Worm (Caenorhabditis elegans): ENCODE results near the gene Y49F6B.9.

Gene Y49F6B.9

ce11 chrII:3520988-3521850, 22.0 kb upstream of the Y49F6B.9 start, which contains the start of gene W09G10.9 (continued):
- TF ChIP-seq die-1 (tag; optimal IDR thresholded peaks at IDR 0.05) (peak; percentile 31), zfh-2 (GFP tag; conservative IDR thresholded peaks at IDR 0.05) (peak; percentile 82), lin-54 (GFP tag; optimal IDR thresholded peaks at IDR 0.05) (peak; percentile 45), ztf-26 (tag; optimal IDR thresholded peaks at IDR 0.05) (peak; percentile 2), pha-4 (tag; optimal IDR thresholded peaks at IDR 0.05) (no peak), lin-40 (tag; optimal IDR thresholded peaks at IDR 0.05) (peak; percentile 61), snpc-1.3 (tag; optimal IDR thresholded peaks at IDR 0.05; ENCODE audit: insufficient read depth) (peak; percentile 52), Y79H2A.3 (GFP tag; conservative IDR thresholded peaks at IDR 0.05) (0 out of 2 replicates have a peak, but pooled peaks have one; percentile 65)

ce11 chrII:3518961-3519544, 19.9 kb upstream of the Y49F6B.9 start, which contains the start of gene clec-126:
Gene clec-126 (plus strand): TSS chrII:3519494.
- TF ChIP-seq chd-7 (tag; optimal IDR thresholded peaks at IDR 0.05) (peak; percentile 59), rpc-1 (optimal IDR thresholded peaks at IDR 0.05) (peak; percentile 88), rpc-1 (tag; optimal IDR thresholded peaks at IDR 0.05) (peak; percentile 89), mxl-1 (tag; optimal IDR thresholded peaks at IDR 0.05) (peak; percentile 78), rcor-1 (GFP tag; IDR thresholded peaks at IDR 0.05) (peak; percentile 59; the same call in 1 of the 2 replicates), F33H1.4 (GFP tag; IDR thresholded peaks at IDR 0.05) (peak; percentile 42), nhr-80 (tag; optimal IDR thresholded peaks at IDR 0.05) (peak; percentile 69), fkh-3 (tag; optimal IDR thresholded peaks at IDR 0.05) (peak; percentile 42), lin-35 (GFP tag; optimal IDR thresholded peaks at IDR 0.05) (peak in 1 of 3 experiments; percentile 58), gei-17 (GFP tag; optimal IDR thresholded peaks at IDR 0.05) (peak; percentile 73), Y53G8AR.9 (GFP tag; conservative IDR thresholded peaks at IDR 0.05) (peak; percentile 59; the same call in 1 of the 2 replicates), nhr-179 (tag; optimal IDR thresholded peaks at IDR 0.05) (peak; percentile 53), Y67H2A.10 (GFP tag; conservative IDR thresholded peaks at IDR 0.05) (no peak), hlh-12 (tag; optimal IDR thresholded peaks at IDR 0.05) (peak; percentile 29), madf-6 (GFP tag; IDR thresholded peaks at IDR 0.05) (peak; percentile 71), zfh-2 (GFP tag; conservative IDR thresholded peaks at IDR 0.05) (peak; percentile 50; the same call in 1 of the 2 replicates), nhr-27 (tag; optimal IDR thresholded peaks at IDR 0.05) (no peak), ztf-25 (GFP tag; IDR thresholded peaks at IDR 0.05) (no peak), xnd-1 (tag; optimal IDR thresholded peaks at IDR 0.05) (peak; percentile 26), attf-3 (GFP tag; conservative IDR thresholded peaks at IDR 0.05) (peak; percentile 62; the same call in 1 of the 2 replicates), attf-6 (GFP tag; IDR thresholded peaks at IDR 0.05) (no peak), dpl-1 (GFP tag; optimal IDR thresholded peaks at IDR 0.05) (peak; percentile 31), dox-1 (GFP tag; IDR thresholded peaks at IDR 0.05) (peak; percentile 89), sea-2 (GFP tag; IDR thresholded peaks at IDR 0.05) (no peak), F49E8.2 (tag; optimal IDR thresholded peaks at IDR 0.05; ENCODE audit: insufficient read depth) (no peak), bed-2 (GFP tag; IDR thresholded peaks at IDR 0.05) (no peak), nhr-120 (GFP tag; IDR thresholded peaks at IDR 0.05) (no peak), B0035.1 (tag; optimal IDR thresholded peaks at IDR 0.05) (peak; percentile 84), mel-28 (tag; optimal IDR thresholded peaks at IDR 0.05; ENCODE audit: borderline replicate concordance) (no peak), ztf-6 (GFP tag; IDR thresholded peaks at IDR 0.05) (peak; percentile 80), ceh-91 (GFP tag; IDR thresholded peaks at IDR 0.05) (0 out of 2 replicates have a peak, but pooled peaks have one; percentile 29), K12H6.12 (tag; optimal IDR thresholded peaks at IDR 0.05) (peak; percentile 62), nfyb-1 (GFP tag; IDR thresholded peaks at IDR 0.05) (peak; percentile 89), hlh-26 (GFP tag; conservative IDR thresholded peaks at IDR 0.05) (no peak), cebp-1 (GFP tag; IDR thresholded peaks at IDR 0.05) (no peak), cebp-1 (tag; optimal IDR thresholded peaks at IDR 0.05) (peak; percentile 77), athp-1 (tag; optimal IDR thresholded peaks at IDR 0.05) (peak; percentile 87), ceh-27 (GFP tag; optimal IDR thresholded peaks at IDR 0.05) (peak; percentile 45)

Data from whole organism, young adult.